Worm (Caenorhabditis elegans) whole organism, early embryonic: ENCODE data around the gene F28D1.6.

ENCODE experiments used
- B0310.2 ChIP-seq: sonication (generic microtip); optimal IDR thresholded peaks from 2 replicates; lab custom pipeline; 2016; ENCODE audit warnings: mild to moderate bottlenecking, missing genetic modification characterization, missing compliant biosample characterization
- F13C5.2 ChIP-seq: sonication (generic microtip); optimal IDR thresholded peaks from 2 replicates; lab custom pipeline; 2017; ENCODE audit warnings: mild to moderate bottlenecking, missing genetic modification characterization, inconsistent platforms, missing compliant biosample characterization
- aly-1 ChIP-seq: sonication (generic microtip); optimal IDR thresholded peaks from 2 replicates; lab custom pipeline; 2016; ENCODE audit warnings: missing genetic modification characterization, missing compliant biosample characterization
- ama-1 ChIP-seq: fragments of 150-350 bp; optimal IDR thresholded peaks from 2 replicates; lab custom pipeline; 2014
- ceh-13 ChIP-seq: fragments of 200-800 bp; sonication (Bioruptor generic); optimal IDR thresholded peaks from 2 replicates; lab custom pipeline; 2018; ENCODE audit warnings: mild to moderate bottlenecking, missing genetic modification characterization, missing compliant biosample characterization
- ceh-36 ChIP-seq: sonication (generic microtip); optimal IDR thresholded peaks from 2 replicates; lab custom pipeline; 2016; ENCODE audit warnings: missing genetic modification characterization, inconsistent platforms, missing compliant biosample characterization
- ets-7 ChIP-seq: sonication (generic microtip); optimal IDR thresholded peaks from 2 replicates; lab custom pipeline; 2016; ENCODE audit warnings: missing genotype, missing genetic modification characterization, missing compliant biosample characterization
- flt-1 ChIP-seq: fragments of 200-800 bp; sonication (Bioruptor generic); IDR thresholded peaks from 2 replicates; pipeline ENCODE4 v1.3.6; 2022; ENCODE audit warnings: missing genetic modification characterization, missing compliant biosample characterization
- hmbx-1 ChIP-seq: sonication (generic microtip); optimal IDR thresholded peaks from 2 replicates; lab custom pipeline; 2016; ENCODE audit warnings: mild to moderate bottlenecking, missing genetic modification characterization, missing compliant biosample characterization
- hmg-4 ChIP-seq: fragments of 200-800 bp; sonication (Bioruptor generic); optimal IDR thresholded peaks from 2 replicates; lab custom pipeline; 2018; ENCODE audit warnings: mild to moderate bottlenecking, missing genetic modification characterization, missing compliant biosample characterization
- hnd-1 ChIP-seq: sonication (generic microtip); optimal IDR thresholded peaks from 2 replicates; lab custom pipeline; 2016; ENCODE audit warnings: missing genetic modification characterization, missing compliant biosample characterization
- pes-1 ChIP-seq: fragments of 200-800 bp; sonication (Bioruptor generic); IDR thresholded peaks from 2 replicates; pipeline ENCODE4 v1.3.6; 2022; ENCODE audit warnings: missing genetic modification reagents, missing genetic modification characterization, missing compliant biosample characterization
- scrt-1 ChIP-seq: fragments of 200-800 bp; sonication (Bioruptor generic); IDR thresholded peaks from 2 replicates; pipeline ENCODE4 v1.3.6; 2022; ENCODE audit warnings: missing genetic modification characterization, missing compliant biosample characterization
- sea-1 ChIP-seq: fragments of 200-800 bp; sonication (Bioruptor generic); conservative IDR thresholded peaks from 2 replicates; pipeline ENCODE4 v1.3.6; 2022; ENCODE audit warnings: missing genetic modification characterization, missing compliant biosample characterization
- tbx-11 ChIP-seq: fragments of 200-800 bp; sonication (Bioruptor generic); IDR thresholded peaks from 2 replicates; pipeline ENCODE4 v1.3.6; 2022; ENCODE audit warnings: missing genetic modification characterization, missing compliant biosample characterization
- tbx-37 ChIP-seq: fragments of 200-800 bp; sonication (Bioruptor generic); conservative IDR thresholded peaks from 2 replicates; pipeline ENCODE4 v1.3.6; 2022; ENCODE audit warnings: missing genetic modification reagents, missing genetic modification characterization, missing compliant biosample characterization
- tra-4 ChIP-seq: sonication (generic microtip); optimal IDR thresholded peaks from 2 replicates; lab custom pipeline; 2017; ENCODE audit warnings: missing genetic modification characterization, missing compliant biosample characterization

Gene F28D1.6

ce11 chrIV:12385061-12385460 lies at the start of gene F28D1.6:
F28D1.6 (minus strand) TSS chrIV:12385161.
- TF ChIP-seq sea-1 (GFP tag; lab: Robert Waterston, UW) (no peak), tbx-11 (GFP tag; lab: Robert Waterston, UW) (no peak), ceh-36 (no peak)

DNA sequence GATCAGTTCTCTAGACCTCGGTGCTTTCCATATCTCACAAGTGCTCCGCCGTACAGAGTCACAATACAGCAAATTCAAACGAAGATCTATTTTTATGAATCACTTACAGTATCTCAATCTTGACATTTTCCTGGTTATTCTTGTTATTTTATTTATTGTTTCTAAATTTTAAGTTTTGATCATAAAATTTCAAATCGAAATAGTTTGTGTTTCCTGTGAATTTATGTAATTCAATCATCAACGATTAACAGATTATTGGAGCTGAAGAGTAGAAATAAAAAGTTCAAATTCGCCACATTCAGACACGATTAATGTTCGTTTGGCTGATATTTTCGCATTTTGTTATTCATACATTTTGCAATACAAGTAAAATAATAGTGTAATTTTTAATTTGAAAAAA lies 47.4 kb upstream of the F28D1.6 start, which contains the start of gene clec-184:
TSS of gene clec-184 (plus strand) at position 301 of the 400 bp plus-strand sequence.
- TF ChIP-seq tbx-37 (GFP tag; lab: Robert Waterston, UW) (no peak), flt-1 (no peak), ceh-13 (GFP tag; lab: Kevin White, UChicago) (no peak), B0310.2 (tag; lab: Kevin White, UChicago) (no peak), hmg-4 (GFP tag; lab: Kevin White, UChicago) (no peak), ama-1 (lab: Kevin White, UChicago) (no peak), pes-1 (no peak), scrt-1 (GFP tag; lab: Robert Waterston, UW) (no peak), F13C5.2 (tag; lab: Kevin White, UChicago) (no peak), hmbx-1 (tag; lab: Kevin White, UChicago) (no peak), ets-7 (tag; lab: Kevin White, UChicago) (no peak), aly-1 (tag; lab: Kevin White, UChicago) (no peak), tra-4 (tag; lab: Kevin White, UChicago) (no peak), hnd-1 (tag; lab: Kevin White, UChicago) (no peak), sea-1 (GFP tag; lab: Robert Waterston, UW) (no peak), tbx-11 (GFP tag; lab: Robert Waterston, UW) (no peak), ceh-36 (no peak)

ce11 chrIV:12431755-12432154 lies 46.8 kb upstream of the F28D1.6 start:
- no peak for TF ChIP-seq ama-1 (lab: Kevin White, UChicago)
- TF ChIP-seq hmg-4 (GFP tag; lab: Kevin White, UChicago): no peak
- no peak for TF ChIP-seq F13C5.2 (tag; lab: Kevin White, UChicago)
- TF ChIP-seq ceh-13 (GFP tag; lab: Kevin White, UChicago): no peak
- TF ChIP-seq hmbx-1 (tag; lab: Kevin White, UChicago): no peak

DNA sequence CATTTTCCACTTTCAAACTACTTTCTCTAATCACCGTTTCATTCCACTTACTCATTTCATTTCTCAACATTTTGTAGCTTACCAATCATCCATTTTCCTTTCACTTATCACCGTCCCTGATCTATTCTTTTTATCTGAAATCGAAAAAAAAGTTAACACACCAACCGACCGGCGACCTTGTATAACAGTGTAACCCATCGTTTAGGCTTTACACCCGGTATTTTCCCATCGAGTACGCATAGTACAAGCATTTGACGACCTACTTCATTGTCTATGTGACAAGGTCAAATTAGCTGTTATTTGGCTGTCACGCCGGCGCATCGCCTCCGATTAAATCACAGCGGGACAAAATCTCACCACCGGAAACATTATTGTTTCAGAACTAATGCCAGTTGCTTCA lies 44.5 kb upstream of the F28D1.6 start:
- TF ChIP-seq B0310.2 (tag; lab: Kevin White, UChicago) (no peak), tbx-37 (GFP tag; lab: Robert Waterston, UW) (no peak), ceh-13 (GFP tag; lab: Kevin White, UChicago) (no peak), tbx-11 (GFP tag; lab: Robert Waterston, UW) (no peak), pes-1 (no peak), ama-1 (lab: Kevin White, UChicago) (no peak), hnd-1 (tag; lab: Kevin White, UChicago) (no peak)

- no peak for TF ChIP-seq hmbx-1 (tag; lab: Kevin White, UChicago)
These were observed 43.5 kb upstream of the F28D1.6 start, which contains the start of gene col-130 for ce11 chrIV:12428467-12428866. col-130 (minus strand) TSS chrIV:12428516.

DNA sequence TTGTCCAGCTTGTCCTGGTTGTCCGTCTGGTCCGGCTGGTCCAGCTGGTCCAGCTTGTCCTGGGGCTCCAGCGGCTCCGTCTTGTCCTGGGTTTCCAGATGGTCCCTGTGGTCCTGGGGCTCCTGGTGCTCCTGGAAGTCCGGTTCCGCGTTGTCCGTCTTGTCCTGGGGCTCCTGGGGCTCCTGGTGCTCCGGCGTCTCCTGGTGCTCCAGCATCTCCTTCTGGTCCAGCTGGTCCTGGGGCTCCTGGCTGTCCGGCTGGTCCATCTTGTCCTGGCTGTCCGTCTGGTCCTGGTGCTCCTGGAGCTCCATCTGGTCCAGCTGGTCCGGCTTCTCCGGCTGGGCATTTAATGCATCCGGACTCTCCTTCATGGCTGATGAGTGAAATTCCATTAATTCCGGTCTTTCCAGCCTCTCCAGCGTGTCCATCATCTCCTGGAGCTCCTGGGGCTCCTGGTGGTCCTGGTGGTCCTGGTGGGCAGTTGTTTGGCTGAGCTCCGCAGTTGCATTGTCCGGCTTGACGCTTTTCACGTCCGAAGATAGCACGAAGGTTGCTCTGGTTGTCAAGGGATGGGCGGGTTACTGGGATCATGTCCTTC lies 42.8 kb upstream of the F28D1.6 start:
- TF ChIP-seq F13C5.2 (tag; lab: Kevin White, UChicago) (no peak), flt-1 (no peak), pes-1 (no peak), ama-1 (lab: Kevin White, UChicago) (no peak), tbx-37 (GFP tag; lab: Robert Waterston, UW) (no peak), tbx-11 (GFP tag; lab: Robert Waterston, UW) (no peak), hmbx-1 (tag; lab: Kevin White, UChicago) (no peak), ceh-13 (GFP tag; lab: Kevin White, UChicago) (no peak)

DNA sequence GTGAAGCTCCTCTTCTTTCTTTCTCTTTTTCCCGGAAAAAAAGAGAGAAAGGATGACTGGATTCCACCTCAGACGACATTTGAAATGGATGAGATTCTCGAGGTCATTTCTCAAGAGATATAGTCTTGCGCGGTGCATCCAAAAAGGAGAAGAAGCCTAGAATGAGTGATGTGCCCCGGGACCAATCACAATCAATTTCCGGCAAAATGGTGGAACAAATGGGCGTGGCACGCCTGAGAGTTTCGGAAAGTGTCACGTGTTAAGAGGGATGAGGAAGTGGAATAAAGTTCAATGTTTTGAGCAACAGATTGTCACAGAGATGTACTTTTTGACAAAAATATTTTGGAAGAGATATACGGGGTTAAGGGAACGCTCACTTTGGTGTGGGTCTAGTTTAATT lies 40.6 kb upstream of the F28D1.6 start:
- no peak for TF ChIP-seq ceh-36
- no peak for TF ChIP-seq hmg-4 (GFP tag; lab: Kevin White, UChicago)
- TF ChIP-seq hnd-1 (tag; lab: Kevin White, UChicago): no peak
- TF ChIP-seq pes-1: no peak

DNA sequence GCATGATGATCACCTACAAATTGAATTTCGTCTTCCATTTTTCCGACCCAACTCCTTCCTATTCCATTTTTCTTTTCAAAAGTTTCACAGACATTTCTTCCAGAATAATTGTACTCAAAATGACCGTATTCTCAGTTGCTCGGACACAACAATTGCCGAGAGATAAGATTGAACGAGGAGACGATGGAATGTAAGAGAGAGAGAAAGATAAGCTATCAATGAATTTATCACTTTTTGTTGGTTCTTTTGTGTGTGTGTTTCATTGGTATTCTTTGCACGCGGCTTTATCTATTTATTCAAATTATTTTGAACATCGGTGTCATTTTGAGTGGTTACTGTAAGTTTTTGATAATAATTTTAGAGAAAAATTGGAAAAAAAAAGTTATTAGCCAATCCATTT lies 35.5 kb upstream of the F28D1.6 start, which contains the start of gene ugt-65:
TSS of gene ugt-65 (plus strand) at position 229 of the 400 bp plus-strand sequence.
- TF ChIP-seq flt-1: no peak
- no peak for TF ChIP-seq tbx-11 (GFP tag; lab: Robert Waterston, UW)
- no peak for TF ChIP-seq ets-7 (tag; lab: Kevin White, UChicago)
- no peak for TF ChIP-seq ceh-36
- no peak for TF ChIP-seq scrt-1 (GFP tag; lab: Robert Waterston, UW)
- TF ChIP-seq tra-4 (tag; lab: Kevin White, UChicago): no peak
- no peak for TF ChIP-seq hmg-4 (GFP tag; lab: Kevin White, UChicago)
- TF ChIP-seq aly-1 (tag; lab: Kevin White, UChicago): no peak
- TF ChIP-seq hmbx-1 (tag; lab: Kevin White, UChicago): no peak
- no peak for TF ChIP-seq F13C5.2 (tag; lab: Kevin White, UChicago)
- no peak for TF ChIP-seq ceh-13 (GFP tag; lab: Kevin White, UChicago)
- no peak for TF ChIP-seq tbx-37 (GFP tag; lab: Robert Waterston, UW)
- TF ChIP-seq sea-1 (GFP tag; lab: Robert Waterston, UW): no peak
- no peak for TF ChIP-seq B0310.2 (tag; lab: Kevin White, UChicago)
- TF ChIP-seq ama-1 (lab: Kevin White, UChicago): no peak
- no peak for TF ChIP-seq hnd-1 (tag; lab: Kevin White, UChicago)
